Fruit fly (Drosophila melanogaster) whole organism, wandering third instar larva: ENCODE data around the gene pic.

Experiments
- Hnf4 ChIP-seq: fragments of 200-800 bp; sonication (Bioruptor generic); optimal IDR thresholded peaks from 2 replicates; lab custom pipeline; 2016; ENCODE audit warnings: missing biosample characterization, mild to moderate bottlenecking, missing genetic modification characterization
- Vsx2 ChIP-seq: fragments of 200-300, 225-300 bp; sonication (Bioruptor generic); optimal IDR thresholded peaks from 2 replicates; lab custom pipeline; 2018; ENCODE audit warnings: missing biosample characterization, missing genetic modification characterization; ENCODE audit not compliant: partially characterized antibody
- usp ChIP-seq: fragments of >200 bp; optimal IDR thresholded peaks from 2 replicates; lab custom pipeline; 2017; ENCODE audit warnings: missing biosample characterization, missing genetic modification characterization

dm6 chr3R:13009595-13009994 is 42.5 kb upstream of the pic start, which contains the start of gene CG11656:
- TF ChIP-seq usp (no peak), Hnf4 (GFP tag; lab: Kevin White, UChicago) (no peak), Vsx2 (GFP tag; lab: Kevin White, UChicago) (no peak)
